Fruit fly (Drosophila melanogaster) whole organism, adult: Measurements from ENCODE around the gene Hpd.

Experiments used
- CG11617 ChIP-seq: fragments of 200-800 bp; sonication (Bioruptor generic); optimal IDR thresholded peaks from 2 replicates; lab custom pipeline; 2017; ENCODE audit warnings: mild to moderate bottlenecking, missing biosample characterization, missing genetic modification reagents, missing genetic modification characterization
- CG14711 ChIP-seq: fragments of 200-800 bp; sonication (Bioruptor generic); optimal IDR thresholded peaks from 2 replicates; lab custom pipeline; 2018; ENCODE audit warnings: missing biosample characterization, mild to moderate bottlenecking, missing genetic modification characterization, moderate library complexity
- CG1620 ChIP-seq: fragments of 200-800 bp; sonication (Bioruptor generic); optimal IDR thresholded peaks from 2 replicates; lab custom pipeline; 2016; ENCODE audit warnings: missing biosample characterization, missing genetic modification characterization
- CG33017 ChIP-seq: fragments of 200-800 bp; sonication (Bioruptor generic); optimal IDR thresholded peaks from 2 replicates; lab custom pipeline; 2018; ENCODE audit warnings: missing biosample characterization, mild to moderate bottlenecking, missing genetic modification characterization, moderate library complexity
- CG7101 ChIP-seq: fragments of 200-800 bp; sonication (Bioruptor generic); optimal IDR thresholded peaks from 2 replicates; lab custom pipeline; 2018; ENCODE audit warnings: missing biosample characterization, mild to moderate bottlenecking, missing genetic modification characterization, moderate library complexity
- Clk ChIP-seq: fragments of 200-800 bp; sonication (Bioruptor generic); optimal IDR thresholded peaks from 2 replicates; lab custom pipeline; 2017; ENCODE audit warnings: missing biosample characterization, missing genetic modification characterization
- Hr96 ChIP-seq: fragments of 200-800 bp; sonication (Bioruptor generic); optimal IDR thresholded peaks from 2 replicates; lab custom pipeline; 2016; ENCODE audit warnings: missing biosample characterization, missing genetic modification characterization
- cnc ChIP-seq, 2 experiments: fragments of >200 bp; optimal IDR thresholded peaks; 2 replicates each; lab custom pipeline; 2017
- kay ChIP-seq: fragments of 200-800 bp; sonication (Bioruptor generic); peaks from one replicate; lab custom pipeline; 2016; ENCODE audit warnings: missing biosample characterization, missing genetic modification characterization, borderline replicate concordance
- pad ChIP-seq: fragments of 200-800 bp; sonication (Bioruptor generic); optimal IDR thresholded peaks from 3 replicates; lab custom pipeline; 2017; ENCODE audit warnings: missing biosample characterization, missing genetic modification characterization, mild to moderate bottlenecking, moderate library complexity, missing genetic modification reagents
- tj ChIP-seq: fragments of 200-800 bp; sonication (Bioruptor generic); optimal IDR thresholded peaks from 3 replicates; lab custom pipeline; 2017; ENCODE audit warnings: missing biosample characterization, mild to moderate bottlenecking, missing genetic modification characterization, moderate library complexity

dm6 chr3L:20410780-20411179, 28.9 kb downstream of the Hpd start:
- TF ChIP-seq tj (GFP tag; lab: Kevin White, UChicago) = no peak
- no peak for TF ChIP-seq CG33017 (tag; lab: Kevin White, UChicago)
- no peak for TF ChIP-seq CG14711 (tag; lab: Kevin White, UChicago)
- no peak for TF ChIP-seq Hr96 (GFP tag; lab: Kevin White, UChicago)
- TF ChIP-seq kay (GFP tag; lab: Kevin White, UChicago) = no peak
- peak; percentile 35 for TF ChIP-seq CG7101 (tag; lab: Kevin White, UChicago)
- TF ChIP-seq CG11617 (GFP tag; lab: Kevin White, UChicago) = peak; percentile 29
- TF ChIP-seq cnc (optimal IDR thresholded peaks at IDR 0.05; lab: Kevin White, UChicago) = no peak
- TF ChIP-seq CG1620 = no peak
- TF ChIP-seq pad = no peak
- TF ChIP-seq Clk (GFP tag; lab: Kevin White, UChicago) = no peak
